Fruit fly (Drosophila melanogaster) whole organism, embryonic: ENCODE results near the gene Mondo.

ENCODE experiments used
- Ada2b ChIP-seq: fragments of 200-800 bp; sonication (Bioruptor generic); IDR thresholded peaks from 2 replicates; pipeline ENCODE4 v1.3.6; 2022; ENCODE audit warnings: missing biosample characterization, missing genetic modification characterization
- CG10321 ChIP-seq: fragments of 200-800 bp; sonication (Bioruptor generic); IDR thresholded peaks from 2 replicates; pipeline ENCODE4 v1.3.6; 2022; ENCODE audit warnings: missing biosample characterization, missing genetic modification characterization
- CG10979 ChIP-seq: fragments of 200-800 bp; sonication (Bioruptor generic); optimal IDR thresholded peaks from 2 replicates; lab custom pipeline; 2018; ENCODE audit warnings: missing biosample characterization, mild to moderate bottlenecking, missing genetic modification characterization, moderate library complexity
- CG11398 ChIP-seq: fragments of 200-800 bp; sonication (Bioruptor generic); optimal IDR thresholded peaks from 2 replicates; lab custom pipeline; 2016; ENCODE audit warnings: missing biosample characterization, missing genetic modification characterization
- CG12071 ChIP-seq: fragments of 200-800 bp; sonication (Bioruptor generic); optimal IDR thresholded peaks from 3 replicates; lab custom pipeline; 2018; ENCODE audit warnings: missing biosample characterization, mild to moderate bottlenecking, missing genetic modification characterization
- CG12659 ChIP-seq: fragments of 200-800 bp; sonication (Bioruptor generic); optimal IDR thresholded peaks from 3 replicates; lab custom pipeline; 2017; ENCODE audit warnings: mild to moderate bottlenecking, missing biosample characterization, missing genetic modification reagents, missing genetic modification characterization
- CG1529 ChIP-seq: fragments of 200-800 bp; sonication (Bioruptor generic); optimal IDR thresholded peaks from 3 replicates; lab custom pipeline; 2018; ENCODE audit warnings: missing biosample characterization, missing genetic modification characterization
- CG17829 ChIP-seq: fragments of 200-800 bp; optimal IDR thresholded peaks from 2 replicates; lab custom pipeline; 2019; ENCODE audit warnings: missing biosample characterization, mild to moderate bottlenecking, missing genetic modification characterization, moderate library complexity
- CG18619 ChIP-seq: fragments of 200-800 bp; sonication (Bioruptor generic); optimal IDR thresholded peaks from 3 replicates; lab custom pipeline; 2017; ENCODE audit warnings: missing biosample characterization, mild to moderate bottlenecking, missing genetic modification characterization
- CG31224 ChIP-seq: fragments of 200-800 bp; sonication (Bioruptor generic); IDR thresholded peaks from 2 replicates; pipeline ENCODE4 v1.3.6; 2022; ENCODE audit warnings: missing biosample characterization, missing genetic modification characterization
- CG31441 ChIP-seq: fragments of 200-800 bp; sonication (Bioruptor generic); IDR thresholded peaks from 2 replicates; pipeline ENCODE4 v1.3.6; 2022; ENCODE audit warnings: missing biosample characterization, missing genetic modification characterization
- CG3995 ChIP-seq: fragments of 200-800 bp; sonication (Bioruptor generic); optimal IDR thresholded peaks from 3 replicates; lab custom pipeline; 2016; ENCODE audit warnings: missing biosample characterization, missing genetic modification characterization
- CG4854 ChIP-seq: fragments of 200-800 bp; sonication (Bioruptor generic); optimal IDR thresholded peaks from 2 replicates; lab custom pipeline; 2016; ENCODE audit warnings: missing biosample characterization, missing genetic modification characterization, inconsistent platforms
- CG6175 ChIP-seq: fragments of 200-800 bp; sonication (Bioruptor generic); IDR thresholded peaks from 3 replicates; pipeline ENCODE4 v1.3.6; 2022; ENCODE audit warnings: missing biosample characterization, missing genetic modification characterization
- CG6689 ChIP-seq: fragments of 200-800 bp; sonication (Bioruptor generic); IDR thresholded peaks from 2 replicates; pipeline ENCODE4 v1.3.6; 2022; ENCODE audit warnings: missing biosample characterization, missing genetic modification characterization
- CG6791 ChIP-seq: fragments of 200-800 bp; sonication (Bioruptor generic); IDR thresholded peaks from 3 replicates; pipeline ENCODE4 v1.3.6; 2022; ENCODE audit warnings: missing biosample characterization, missing genetic modification characterization; ENCODE audit not compliant: partially characterized antibody
- CG6813 ChIP-seq: fragments of 200-800 bp; sonication (Bioruptor generic); optimal IDR thresholded peaks from 2 replicates; lab custom pipeline; 2017; ENCODE audit warnings: missing biosample characterization, missing genetic modification characterization, mild to moderate bottlenecking, moderate library complexity, missing genetic modification reagents
- CG8359 ChIP-seq: fragments of 200-800 bp; sonication (Bioruptor generic); optimal IDR thresholded peaks from 2 replicates; lab custom pipeline; 2017; ENCODE audit warnings: missing biosample characterization, mild to moderate bottlenecking, missing genetic modification characterization, borderline replicate concordance
- Camta ChIP-seq: fragments of 200-800 bp; sonication (Bioruptor generic); optimal IDR thresholded peaks from 2 replicates; lab custom pipeline; 2016; ENCODE audit warnings: missing biosample characterization, missing genetic modification characterization
- D ChIP-seq, 2 experiments: fragments of 200-800 bp in 1 of 2; fragments of >200 bp in 1 of 2; sonication (Bioruptor generic) in 1 of 2; optimal IDR thresholded peaks; 2 replicates in 1 of 2; 3 replicates in 1 of 2; lab custom pipeline; 2017; ENCODE audit warnings: mild to moderate bottlenecking in 1 of 2, missing biosample characterization in 1 of 2, missing genetic modification characterization in 1 of 2, missing genetic modification reagents in 1 of 2
- D19A ChIP-seq: fragments of 200-800 bp; optimal IDR thresholded peaks from 3 replicates; lab custom pipeline; 2019; ENCODE audit warnings: missing biosample characterization, mild to moderate bottlenecking, missing genetic modification characterization, moderate library complexity
- Dp ChIP-seq: fragments of 200-800 bp; sonication (Bioruptor generic); optimal IDR thresholded peaks from 2 replicates; lab custom pipeline; 2018; ENCODE audit warnings: missing biosample characterization, mild to moderate bottlenecking, missing genetic modification characterization, moderate library complexity
- Fer2 ChIP-seq: fragments of 200-800 bp; sonication (Bioruptor generic); optimal IDR thresholded peaks from 2 replicates; lab custom pipeline; 2018; ENCODE audit warnings: missing biosample characterization, mild to moderate bottlenecking, missing genetic modification characterization, moderate library complexity
- Gsc ChIP-seq: fragments of 200-800 bp; sonication (Bioruptor generic); IDR thresholded peaks from 2 replicates; pipeline ENCODE4 v1.3.6; 2022; ENCODE audit warnings: missing biosample characterization, missing genetic modification characterization
- Hey ChIP-seq: fragments of 200-800 bp; sonication (Bioruptor generic); optimal IDR thresholded peaks from 3 replicates; lab custom pipeline; 2018; ENCODE audit warnings: missing biosample characterization, mild to moderate bottlenecking, missing genetic modification characterization
- HmgZ ChIP-seq: fragments of 200-800 bp; sonication (Bioruptor generic); optimal IDR thresholded peaks from 2 replicates; lab custom pipeline; 2018; ENCODE audit warnings: missing biosample characterization, mild to moderate bottlenecking, missing genetic modification characterization
- MBD-R2 ChIP-seq: fragments of 200-800 bp; sonication (Bioruptor generic); IDR thresholded peaks from 2 replicates; pipeline ENCODE4 v1.3.6; 2022; ENCODE audit warnings: missing biosample characterization, missing genetic modification characterization
- Myb ChIP-seq: fragments of 200-800 bp; sonication (Bioruptor generic); optimal IDR thresholded peaks from 2 replicates; lab custom pipeline; 2016; ENCODE audit warnings: missing biosample characterization, missing genetic modification characterization
- NFAT ChIP-seq: fragments of 200-800 bp; sonication (Bioruptor generic); IDR thresholded peaks from 2 replicates; pipeline ENCODE4 v1.3.6; 2022; ENCODE audit warnings: missing biosample characterization, missing genetic modification characterization
- Spps ChIP-seq: fragments of 200-800 bp; sonication (Bioruptor generic); optimal IDR thresholded peaks from 2 replicates; lab custom pipeline; 2018; ENCODE audit warnings: missing biosample characterization, mild to moderate bottlenecking, missing genetic modification characterization
- Sry-δ ChIP-seq: fragments of 200-800 bp; sonication (Bioruptor generic); optimal IDR thresholded peaks from 2 replicates; lab custom pipeline; 2016; ENCODE audit warnings: missing biosample characterization, missing genetic modification characterization
- Trl ChIP-seq, 3 experiments: fragments of >200 bp in 2 of 3; fragments of 200-800 bp in 1 of 3; sonication (Bioruptor generic) in 1 of 3; optimal IDR thresholded peaks; 2 replicates in 1 of 3; 3 replicates in 2 of 3; lab custom pipeline; 2016 to 2017; ENCODE audit warnings: missing biosample characterization in 1 of 3, missing genetic modification characterization in 1 of 3
- bbx ChIP-seq: fragments of 200-800 bp; sonication (Bioruptor generic); IDR thresholded peaks from 2 replicates; pipeline ENCODE4 v1.3.6; 2022; ENCODE audit warnings: missing biosample characterization, missing genetic modification characterization; ENCODE audit not compliant: partially characterized antibody
- bsh ChIP-seq, 2 experiments: fragments of 200-800 bp; sonication (Bioruptor generic); optimal IDR thresholded peaks; 2 replicates each; lab custom pipeline; 2017 to 2018; ENCODE audit warnings: mild to moderate bottlenecking in 2 of 2, missing biosample characterization in 2 of 2, missing genetic modification characterization in 2 of 2, moderate library complexity in 1 of 2
- caup ChIP-seq: fragments of 200-800 bp; sonication (Bioruptor generic); optimal IDR thresholded peaks from 3 replicates; lab custom pipeline; 2017; ENCODE audit warnings: missing biosample characterization, mild to moderate bottlenecking, missing genetic modification characterization, moderate library complexity; ENCODE audit not compliant: severe bottlenecking
- dati ChIP-seq: fragments of 200-800 bp; sonication (Bioruptor generic); IDR thresholded peaks from 2 replicates; pipeline ENCODE4 v1.3.6; 2022; ENCODE audit warnings: missing biosample characterization, missing genetic modification characterization
- eyg ChIP-seq: fragments of 200-800 bp; sonication (Bioruptor generic); optimal IDR thresholded peaks from 3 replicates; lab custom pipeline; 2016; ENCODE audit warnings: missing biosample characterization, missing genetic modification characterization
- fu2 ChIP-seq: fragments of 200-800 bp; sonication (Bioruptor generic); optimal IDR thresholded peaks from 2 replicates; lab custom pipeline; 2016; ENCODE audit warnings: missing biosample characterization, missing genetic modification characterization
- gcm2 ChIP-seq: fragments of 200-800 bp; sonication (Bioruptor generic); optimal IDR thresholded peaks from 2 replicates; lab custom pipeline; 2016; ENCODE audit warnings: missing biosample characterization, missing genetic modification characterization
- her ChIP-seq: fragments of 200-800 bp; sonication (Bioruptor generic); optimal IDR thresholded peaks from 2 replicates; lab custom pipeline; 2016; ENCODE audit warnings: missing biosample characterization, missing genetic modification characterization
- klu ChIP-seq: fragments of 200-800 bp; sonication (Bioruptor generic); IDR thresholded peaks from 2 replicates; pipeline ENCODE4 v1.3.6; 2022; ENCODE audit warnings: missing biosample characterization, missing genetic modification characterization
- nom ChIP-seq: fragments of 200-800 bp; sonication (Bioruptor generic); optimal IDR thresholded peaks from 2 replicates; lab custom pipeline; 2017; ENCODE audit warnings: missing biosample characterization, missing genetic modification characterization, mild to moderate bottlenecking, moderate library complexity, missing genetic modification reagents
- psq ChIP-seq: fragments of 200-800 bp; sonication (Bioruptor generic); optimal IDR thresholded peaks from 2 replicates; lab custom pipeline; 2017; ENCODE audit warnings: missing biosample characterization, missing genetic modification characterization
- sna ChIP-seq: fragments of 200-800 bp; sonication (Bioruptor generic); IDR thresholded peaks from 2 replicates; pipeline ENCODE4 v1.3.6; 2022; ENCODE audit warnings: missing biosample characterization, missing genetic modification characterization; ENCODE audit not compliant: partially characterized antibody
- sqz ChIP-seq: fragments of 200-800 bp; sonication (Bioruptor generic); optimal IDR thresholded peaks from 3 replicates; lab custom pipeline; 2018; ENCODE audit warnings: missing biosample characterization, mild to moderate bottlenecking, missing genetic modification characterization
- tll ChIP-seq, 2 experiments: fragments of 200-800 bp in 1 of 2; fragments of >200 bp in 1 of 2; sonication (Bioruptor generic) in 1 of 2; optimal IDR thresholded peaks; 2 replicates each; lab custom pipeline; 2017 to 2019; ENCODE audit warnings: missing biosample characterization in 2 of 2, missing genetic modification characterization in 2 of 2, mild to moderate bottlenecking in 1 of 2, moderate library complexity in 1 of 2
- zen ChIP-seq: fragments of 200-800 bp; sonication (Bioruptor generic); optimal IDR thresholded peaks from 3 replicates; lab custom pipeline; 2018; ENCODE audit warnings: missing biosample characterization, mild to moderate bottlenecking, missing genetic modification characterization, moderate library complexity
- zfh2 ChIP-seq: fragments of 200-800 bp; sonication (Bioruptor generic); optimal IDR thresholded peaks from 2 replicates; lab custom pipeline; 2016; ENCODE audit warnings: missing biosample characterization, missing genetic modification characterization

The Mondo gene

dm6 chr2L:21237048-21237747 lies 72.7 kb downstream of the Mondo start, which contains the start of gene Hr39 (continued):
- TF ChIP-seq D19A (tag; lab: Kevin White, UChicago) (no peak), Sry-δ (peak; percentile 75), sqz (GFP tag; lab: Kevin White, UChicago) (peak; percentile 69), CG8359 (no peak), CG31441 (GFP tag; lab: Robert Waterston, UW) (no peak), bsh (GFP tag; optimal IDR thresholded peaks at IDR 0.05; lab: Kevin White, UChicago) (no peak), Gsc (no peak), CG10321 (GFP tag; lab: Robert Waterston, UW) (no peak), fu2 (GFP tag; lab: Kevin White, UChicago) (peak; percentile 31), CG18619 (GFP tag; lab: Kevin White, UChicago) (peak; percentile 48), Hey (no peak), klu (GFP tag; lab: Robert Waterston, UW) (no peak), Myb (GFP tag; lab: Kevin White, UChicago) (peak; percentile 77), Fer2 (tag; lab: Kevin White, UChicago) (no peak), CG11398 (GFP tag; lab: Kevin White, UChicago) (no peak), bbx (GFP tag; lab: Robert Waterston, UW) (no peak), CG6689 (GFP tag; lab: Robert Waterston, UW) (no peak), MBD-R2 (no peak), sna (GFP tag; lab: Robert Waterston, UW) (no peak), nom (no peak), Trl (optimal IDR thresholded peaks at IDR 0.05; lab: Kevin White, UChicago) (no peak), Trl (GFP tag; optimal IDR thresholded peaks at IDR 0.05; lab: Kevin White, UChicago) (no peak), zfh2 (GFP tag; lab: Kevin White, UChicago) (no peak), D (optimal IDR thresholded peaks at IDR 0.05; lab: Kevin White, UChicago) (no peak), D (GFP tag; optimal IDR thresholded peaks at IDR 0.05; lab: Kevin White, UChicago) (no peak), NFAT (GFP tag; lab: Robert Waterston, UW) (no peak), CG6813 (no peak), Ada2b (GFP tag; lab: Robert Waterston, UW) (no peak), dati (GFP tag; lab: Robert Waterston, UW) (no peak), CG12071 (GFP tag; lab: Kevin White, UChicago) (peak; percentile 15), gcm2 (GFP tag; lab: Kevin White, UChicago) (no peak), CG17829 (tag; lab: Kevin White, UChicago) (peak; percentile 32), caup (GFP tag; lab: Kevin White, UChicago) (peak; percentile 34), HmgZ (tag; lab: Kevin White, UChicago) (peak; percentile 77), CG6791 (GFP tag; lab: Robert Waterston, UW) (no peak), Camta (GFP tag; lab: Kevin White, UChicago) (peak; percentile 17), eyg (GFP tag; lab: Kevin White, UChicago) (no peak), CG31224 (GFP tag; lab: Robert Waterston, UW) (no peak), Spps (peak; percentile 31), CG6175 (GFP tag; lab: Robert Waterston, UW) (no peak), CG10979 (tag; lab: Kevin White, UChicago) (no peak), her (no peak), zen (tag; lab: Kevin White, UChicago) (peak; percentile 74), CG4854 (GFP tag; lab: Kevin White, UChicago) (no peak), CG3995 (GFP tag; lab: Kevin White, UChicago) (no peak), CG12659 (GFP tag; lab: Kevin White, UChicago) (peak; percentile 95), CG1529 (no peak), psq (GFP tag; lab: Kevin White, UChicago) (peak; percentile 35), Dp (GFP tag; lab: Kevin White, UChicago) (peak; percentile 75), tll (GFP tag; optimal IDR thresholded peaks at IDR 0.05; lab: Kevin White, UChicago) (no peak)
